Worm (Caenorhabditis elegans): Measurements from ENCODE around the gene oac-22.

DNA sequence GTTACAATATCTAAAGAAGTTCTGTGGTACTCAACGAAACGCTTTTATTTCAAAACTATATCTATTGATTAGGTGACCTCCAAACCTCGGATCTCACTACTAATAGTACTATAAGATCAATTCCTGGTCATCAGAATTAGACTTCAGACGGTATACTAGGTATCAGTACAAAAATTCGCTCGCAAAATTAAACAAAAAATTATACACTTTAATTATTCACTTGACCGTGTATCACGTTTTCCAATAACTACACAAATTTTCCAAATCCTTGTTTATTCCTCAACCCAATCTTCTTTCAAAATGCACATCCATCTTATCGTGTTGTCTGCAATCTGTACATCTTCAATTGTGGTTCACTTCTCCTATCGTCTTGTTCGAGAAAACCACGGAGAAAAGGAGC is 32.7 kb downstream of the oac-22 start, which contains the start of gene F56D6.23:
- TF ChIP-seq ama-1 (optimal IDR thresholded peaks at IDR 0.05), result no peak
- no peak for TF ChIP-seq lin-39 (tag; optimal IDR thresholded peaks at IDR 0.05)
- TF ChIP-seq zip-4 (GFP tag; optimal IDR thresholded peaks at IDR 0.05), result no peak
- TF ChIP-seq egl-27 (tag; optimal IDR thresholded peaks at IDR 0.05), result no peak
- no peak for TF ChIP-seq nhr-28 (tag; optimal IDR thresholded peaks at IDR 0.05)
- no peak for TF ChIP-seq hlh-4 (tag; optimal IDR thresholded peaks at IDR 0.05)
- TF ChIP-seq elt-2 (tag; optimal IDR thresholded peaks at IDR 0.05), result no peak
- TF ChIP-seq lsy-2 (tag; optimal IDR thresholded peaks at IDR 0.05), result no peak
